Fruit fly (Drosophila melanogaster): ENCODE measurements around the gene Pk34A.

Gene Pk34A

dm6 chr2L:13191052-13191678 is 32.6 kb downstream of the Pk34A start:
- TF ChIP-seq tj (GFP tag; optimal IDR thresholded peaks at IDR 0.05) (no peak), CG12768 (GFP tag; optimal IDR thresholded peaks at IDR 0.05) (no peak), Crg-1 (GFP tag; optimal IDR thresholded peaks at IDR 0.05) (no peak), CG5204 (GFP tag; optimal IDR thresholded peaks at IDR 0.05) (no peak), CG7045 (GFP tag; optimal IDR thresholded peaks at IDR 0.05) (no peak), ovo (GFP tag; optimal IDR thresholded peaks at IDR 0.05) (peak; percentile 2), bab1 (GFP tag; optimal IDR thresholded peaks at IDR 0.05) (no peak)

DNA sequence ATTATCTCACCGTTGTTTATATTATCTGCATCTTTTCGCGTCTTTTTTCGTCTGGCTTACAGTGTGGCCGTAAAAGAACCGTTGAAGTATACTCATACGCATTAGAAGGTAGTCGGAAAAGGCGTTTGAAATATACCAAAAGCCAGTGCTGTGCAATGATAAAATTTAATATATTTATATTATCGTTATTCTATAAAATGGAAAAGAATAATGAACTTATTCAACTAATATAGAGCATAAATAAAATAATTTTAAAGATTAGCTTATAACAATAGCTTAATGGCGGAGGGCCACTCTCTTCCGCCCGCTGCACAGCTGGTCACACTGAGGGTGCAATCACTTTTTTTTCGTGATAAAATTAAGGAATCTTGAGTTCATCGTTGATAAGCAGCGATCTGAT is 33.3 kb downstream of the Pk34A start, which contains the start of the genes CG16974 and Edem2:
TSS of gene CG16974 (minus strand) at position 86 of the 400 bp plus-strand sequence.
TSS of gene Edem2 (plus strand) at position 308 of the 400 bp plus-strand sequence.
- TF ChIP-seq Mnt (GFP tag; optimal IDR thresholded peaks at IDR 0.05) (peak; percentile 75), tj (GFP tag; optimal IDR thresholded peaks at IDR 0.05) (peak; percentile 48), CG7101 (tag; optimal IDR thresholded peaks at IDR 0.05) (peak; percentile 88), pad (GFP tag; optimal IDR thresholded peaks at IDR 0.05) (peak; percentile 67), CG5204 (GFP tag; optimal IDR thresholded peaks at IDR 0.05) (no peak), CG1620 (GFP tag; optimal IDR thresholded peaks at IDR 0.05) (peak; percentile 79), ovo (GFP tag; optimal IDR thresholded peaks at IDR 0.05) (peak; percentile 68), CG14711 (tag; optimal IDR thresholded peaks at IDR 0.05) (peak; percentile 81), CG33017 (tag; optimal IDR thresholded peaks at IDR 0.05) (peak; percentile 77), bab1 (GFP tag; optimal IDR thresholded peaks at IDR 0.05) (peak; percentile 86), Clk (GFP tag; optimal IDR thresholded peaks at IDR 0.05) (peak; percentile 11), cnc (optimal IDR thresholded peaks at IDR 0.05) (no peak), Crg-1 (GFP tag; optimal IDR thresholded peaks at IDR 0.05) (peak; percentile 65), Hr96 (GFP tag; optimal IDR thresholded peaks at IDR 0.05) (no peak), CG11617 (GFP tag; optimal IDR thresholded peaks at IDR 0.05) (peak; percentile 72), CG7045 (GFP tag; optimal IDR thresholded peaks at IDR 0.05) (peak; percentile 77), CG12768 (GFP tag; optimal IDR thresholded peaks at IDR 0.05) (peak; percentile 59), toe (GFP tag; optimal IDR thresholded peaks at IDR 0.05) (no peak), cic (GFP tag; optimal IDR thresholded peaks at IDR 0.05) (peak; percentile 66), kay (GFP tag; ENCODE audit: borderline replicate concordance) (no peak)

DNA sequence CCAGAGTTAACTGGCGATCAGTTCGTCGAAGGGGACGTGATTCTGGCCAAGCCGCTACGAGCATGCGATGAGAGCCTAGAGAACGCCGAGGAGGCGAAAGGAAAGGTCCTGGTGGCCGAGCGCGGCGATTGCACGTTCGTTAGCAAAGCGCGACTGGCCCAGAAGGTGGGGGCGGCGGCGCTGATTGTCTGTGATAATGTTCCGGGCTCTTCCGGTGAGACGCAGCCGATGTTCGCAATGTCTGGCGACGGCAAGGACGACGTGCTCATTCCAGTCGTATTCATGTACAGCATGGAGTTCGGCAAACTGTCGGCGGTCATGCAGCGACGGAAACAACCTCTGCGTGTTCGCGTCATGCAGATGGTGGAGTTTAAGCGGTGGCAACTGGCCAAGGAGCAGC is 37.2 kb downstream of the Pk34A start:
- no peak for TF ChIP-seq Clk (GFP tag; optimal IDR thresholded peaks at IDR 0.05)
- TF ChIP-seq toe (GFP tag; optimal IDR thresholded peaks at IDR 0.05): no peak
- TF ChIP-seq ovo (GFP tag; optimal IDR thresholded peaks at IDR 0.05): no peak
- no peak for TF ChIP-seq tj (GFP tag; optimal IDR thresholded peaks at IDR 0.05)
- no peak for TF ChIP-seq CG11617 (GFP tag; optimal IDR thresholded peaks at IDR 0.05)
- TF ChIP-seq pad (GFP tag; optimal IDR thresholded peaks at IDR 0.05): no peak
- TF ChIP-seq CG5204 (GFP tag; optimal IDR thresholded peaks at IDR 0.05): no peak
- TF ChIP-seq Hr96 (GFP tag; optimal IDR thresholded peaks at IDR 0.05): no peak
- TF ChIP-seq CG1620 (GFP tag; optimal IDR thresholded peaks at IDR 0.05): no peak
- TF ChIP-seq CG7101 (tag; optimal IDR thresholded peaks at IDR 0.05): no peak
- TF ChIP-seq CG7045 (GFP tag; optimal IDR thresholded peaks at IDR 0.05): no peak
- no peak for TF ChIP-seq kay (GFP tag; ENCODE audit: borderline replicate concordance)
- TF ChIP-seq cnc (optimal IDR thresholded peaks at IDR 0.05): no peak
- no peak for TF ChIP-seq cic (GFP tag; optimal IDR thresholded peaks at IDR 0.05)
- no peak for TF ChIP-seq Crg-1 (GFP tag; optimal IDR thresholded peaks at IDR 0.05)
- no peak for TF ChIP-seq CG33017 (tag; optimal IDR thresholded peaks at IDR 0.05)
- no peak for TF ChIP-seq bab1 (GFP tag; optimal IDR thresholded peaks at IDR 0.05)

DNA sequence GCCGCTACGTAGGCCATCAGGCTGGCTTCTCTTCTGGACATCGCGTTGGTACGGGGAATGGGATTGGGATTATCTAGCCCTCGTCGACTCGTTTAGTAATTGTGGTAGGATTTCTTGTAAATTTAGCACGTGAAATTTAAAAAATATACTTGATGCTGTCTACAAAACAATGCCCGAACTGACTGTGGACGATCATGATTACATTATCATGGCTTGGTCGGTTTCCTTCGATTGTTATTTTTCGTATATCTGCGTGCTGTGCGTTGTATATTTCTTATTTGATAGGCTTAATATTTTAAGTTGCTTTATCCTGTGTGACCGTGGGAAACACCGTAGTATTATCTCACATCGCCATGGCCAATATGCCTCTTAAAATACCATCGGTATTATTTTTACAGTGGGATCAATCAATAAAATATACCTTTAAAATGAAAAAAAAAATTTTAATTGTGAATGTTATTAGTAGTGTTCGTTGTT is 44.4 kb downstream of the Pk34A start, which contains the start of gene CG16972:
TSS of gene CG16972 (minus strand) at position 336 of the 477 bp plus-strand sequence.
- no peak for TF ChIP-seq CG12768 (GFP tag; optimal IDR thresholded peaks at IDR 0.05)
- no peak for TF ChIP-seq Crg-1 (GFP tag; optimal IDR thresholded peaks at IDR 0.05)
- TF ChIP-seq CG7101 (tag; optimal IDR thresholded peaks at IDR 0.05): no peak
- TF ChIP-seq kay (GFP tag; ENCODE audit: borderline replicate concordance): no peak
- peak; percentile 67 for TF ChIP-seq CG14711 (tag; optimal IDR thresholded peaks at IDR 0.05)
- TF ChIP-seq bab1 (GFP tag; optimal IDR thresholded peaks at IDR 0.05): peak; percentile 41
- no peak for TF ChIP-seq CG33017 (tag; optimal IDR thresholded peaks at IDR 0.05)
- peak; percentile 35 for TF ChIP-seq CG7045 (GFP tag; optimal IDR thresholded peaks at IDR 0.05)
- no peak for TF ChIP-seq Mnt (GFP tag; optimal IDR thresholded peaks at IDR 0.05)
- TF ChIP-seq toe (GFP tag; optimal IDR thresholded peaks at IDR 0.05): no peak
- TF ChIP-seq CG5204 (GFP tag; optimal IDR thresholded peaks at IDR 0.05): no peak
- TF ChIP-seq pad (GFP tag; optimal IDR thresholded peaks at IDR 0.05): no peak
- TF ChIP-seq cnc (optimal IDR thresholded peaks at IDR 0.05): no peak
- peak; percentile 55 for TF ChIP-seq CG11617 (GFP tag; optimal IDR thresholded peaks at IDR 0.05)
- no peak for TF ChIP-seq CG1620 (GFP tag; optimal IDR thresholded peaks at IDR 0.05)
- peak; percentile 0 for TF ChIP-seq Clk (GFP tag; optimal IDR thresholded peaks at IDR 0.05)
- TF ChIP-seq ovo (GFP tag; optimal IDR thresholded peaks at IDR 0.05): peak; percentile 33

- peak; percentile 74 for TF ChIP-seq CG33017 (tag; optimal IDR thresholded peaks at IDR 0.05)
- no peak for TF ChIP-seq CG14711 (tag; optimal IDR thresholded peaks at IDR 0.05)
- TF ChIP-seq CG7101 (tag; optimal IDR thresholded peaks at IDR 0.05): peak; percentile 81
- peak; percentile 37 for TF ChIP-seq CG1620 (GFP tag; optimal IDR thresholded peaks at IDR 0.05)
- TF ChIP-seq CG7045 (GFP tag; optimal IDR thresholded peaks at IDR 0.05): no peak
- no peak for TF ChIP-seq CG5204 (GFP tag; optimal IDR thresholded peaks at IDR 0.05)
- no peak for TF ChIP-seq Clk (GFP tag; optimal IDR thresholded peaks at IDR 0.05)
- TF ChIP-seq pad (GFP tag; optimal IDR thresholded peaks at IDR 0.05): no peak
- no peak for TF ChIP-seq kay (GFP tag; ENCODE audit: borderline replicate concordance)
- TF ChIP-seq CG12768 (GFP tag; optimal IDR thresholded peaks at IDR 0.05): peak; percentile 43
- TF ChIP-seq cic (GFP tag; optimal IDR thresholded peaks at IDR 0.05): peak; percentile 93
- TF ChIP-seq toe (GFP tag; optimal IDR thresholded peaks at IDR 0.05): no peak
- peak; percentile 44 for TF ChIP-seq tj (GFP tag; optimal IDR thresholded peaks at IDR 0.05)
- TF ChIP-seq ovo (GFP tag; optimal IDR thresholded peaks at IDR 0.05): no peak
- TF ChIP-seq Mnt (GFP tag; optimal IDR thresholded peaks at IDR 0.05): peak; percentile 93
- peak; percentile 37 for TF ChIP-seq CG11617 (GFP tag; optimal IDR thresholded peaks at IDR 0.05)
- TF ChIP-seq bab1 (GFP tag; optimal IDR thresholded peaks at IDR 0.05): peak; percentile 12
- peak; percentile 35 for TF ChIP-seq Crg-1 (GFP tag; optimal IDR thresholded peaks at IDR 0.05)
- no peak for TF ChIP-seq Hr96 (GFP tag; optimal IDR thresholded peaks at IDR 0.05)
- TF ChIP-seq cnc (optimal IDR thresholded peaks at IDR 0.05): no peak
Measured at dm6 chr2L:13203437-13204137, 45.0 kb downstream of the Pk34A start, which contains the start of gene Pect. Pect (plus strand) TSS chr2L:13203762.
